Fruit fly (Drosophila melanogaster): ENCODE results near the gene NetA.

NetA gene

dm6 chrX:14588509-14588908 is 65.2 kb downstream of the NetA start:
- TF ChIP-seq Dll (optimal IDR thresholded peaks at IDR 0.05) (no peak), pan (optimal IDR thresholded peaks at IDR 0.05) (no peak), EcR (GFP tag; optimal IDR thresholded peaks at IDR 0.05) (no peak), psq (optimal IDR thresholded peaks at IDR 0.05) (no peak), CG8478 (optimal IDR thresholded peaks at IDR 0.05) (no peak), usp (GFP tag; optimal IDR thresholded peaks at IDR 0.05) (no peak)

DNA sequence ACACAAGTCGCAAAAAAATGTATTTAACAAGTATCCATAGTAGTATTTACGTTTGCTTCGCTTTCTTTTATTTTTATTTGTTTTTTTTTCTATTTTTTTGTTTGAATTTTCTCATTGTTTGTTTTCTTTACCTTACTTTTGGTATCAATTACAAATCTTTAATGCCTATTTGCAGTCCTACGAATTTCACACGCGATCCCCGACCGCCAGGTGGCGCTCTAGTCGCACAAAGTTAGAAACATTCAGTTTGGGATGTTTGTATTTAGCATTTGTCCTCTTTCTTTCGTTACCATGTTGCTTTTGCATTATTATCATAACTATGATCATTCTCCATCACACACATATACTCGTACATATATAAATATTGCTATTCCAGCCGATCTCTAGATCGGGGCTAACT is 68.5 kb downstream of the NetA start:
- TF ChIP-seq pan (optimal IDR thresholded peaks at IDR 0.05), result no peak
- TF ChIP-seq CG8478 (optimal IDR thresholded peaks at IDR 0.05), result no peak
- no peak for TF ChIP-seq Dll (optimal IDR thresholded peaks at IDR 0.05)
- no peak for TF ChIP-seq EcR (GFP tag; optimal IDR thresholded peaks at IDR 0.05)
- TF ChIP-seq psq (optimal IDR thresholded peaks at IDR 0.05), result no peak
- TF ChIP-seq usp (GFP tag; optimal IDR thresholded peaks at IDR 0.05), result no peak

DNA sequence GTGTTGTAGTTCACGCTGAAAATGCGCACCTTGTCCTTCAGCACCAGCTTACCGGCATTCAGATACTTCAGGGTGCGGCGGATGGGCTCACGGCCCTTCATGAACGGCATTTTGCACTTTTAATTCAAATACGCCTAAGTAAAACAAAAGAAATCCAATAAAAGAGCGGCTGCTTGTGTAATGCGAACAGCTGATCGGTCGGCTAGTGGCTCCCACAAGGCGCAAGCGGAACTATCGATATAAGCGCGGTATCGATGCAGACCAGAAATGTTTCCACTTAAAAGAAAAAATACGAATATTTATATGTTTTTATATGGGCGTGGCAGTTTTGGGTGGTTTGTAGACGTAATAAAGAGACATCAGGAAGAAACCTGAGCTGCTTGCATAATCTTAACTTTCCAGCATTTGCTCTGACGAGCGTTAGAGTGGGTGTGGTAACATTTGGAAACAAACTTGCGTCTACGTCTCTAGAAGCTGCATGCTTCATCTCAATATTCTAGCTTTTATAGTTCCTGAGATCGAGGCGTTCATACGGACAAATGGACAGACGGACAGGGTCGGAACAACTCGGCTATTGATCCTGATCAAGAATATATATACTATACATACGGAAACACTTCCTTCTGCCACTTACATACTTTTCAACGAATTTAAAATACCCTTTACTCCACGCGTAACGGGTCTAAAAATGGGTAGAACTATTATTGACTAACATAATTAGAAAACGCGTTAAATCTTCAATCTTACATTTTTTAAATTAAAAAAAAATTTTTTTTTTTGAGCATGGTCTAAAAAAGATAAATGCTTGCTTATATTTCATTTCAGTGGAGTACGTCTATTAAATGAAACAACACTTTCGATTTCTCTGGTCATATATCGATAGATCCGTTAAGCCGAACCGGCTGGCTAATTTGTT is 70.7 kb downstream of the NetA start, which contains the start of the genes mRpS25 and nmdyn-D6:
TSS of gene mRpS25 (minus strand) at position 199 of the 916 bp plus-strand sequence.
TSS of gene nmdyn-D6 (plus strand) at position 894 of the 916 bp plus-strand sequence.
- TF ChIP-seq pan (optimal IDR thresholded peaks at IDR 0.05) (no peak), usp (GFP tag; optimal IDR thresholded peaks at IDR 0.05) (no peak), CG8478 (optimal IDR thresholded peaks at IDR 0.05) (no peak), EcR (GFP tag; optimal IDR thresholded peaks at IDR 0.05) (no peak), Dll (optimal IDR thresholded peaks at IDR 0.05) (no peak), psq (optimal IDR thresholded peaks at IDR 0.05) (no peak)

dm6 chrX:14580359-14580961 is 73.3 kb downstream of the NetA start, which contains the start of gene CG14414:
CG14414 (plus strand) TSS chrX:14580600.
- TF ChIP-seq CG8478 (optimal IDR thresholded peaks at IDR 0.05) (no peak), Dll (optimal IDR thresholded peaks at IDR 0.05) (no peak), pan (optimal IDR thresholded peaks at IDR 0.05) (no peak), usp (GFP tag; optimal IDR thresholded peaks at IDR 0.05) (no peak), psq (optimal IDR thresholded peaks at IDR 0.05) (no peak)
